Fruit fly (Drosophila melanogaster) whole organism, embryonic: Measurements from ENCODE around the gene CG10874.

ENCODE experiments used
- Antp ChIP-seq: fragments of 200-800 bp; sonication (Bioruptor generic); optimal IDR thresholded peaks from 3 replicates; lab custom pipeline; 2016; ENCODE audit warnings: missing biosample characterization, missing genetic modification characterization
- Awh ChIP-seq: fragments of 200-800 bp; sonication (Bioruptor generic); IDR thresholded peaks from 2 replicates; pipeline ENCODE4, ENCODE4 v1.3.6; 2022; ENCODE audit warnings: missing biosample characterization, missing genetic modification characterization
- BtbVII ChIP-seq: fragments of 200-800 bp; sonication (Bioruptor generic); optimal IDR thresholded peaks from 3 replicates; lab custom pipeline; 2017; ENCODE audit warnings: missing biosample characterization, mild to moderate bottlenecking, missing genetic modification characterization
- CG11093 ChIP-seq: fragments of 200-800 bp; sonication (Bioruptor generic); IDR thresholded peaks from 3 replicates; pipeline ENCODE4 v1.3.6; 2022; ENCODE audit warnings: missing biosample characterization, missing genetic modification characterization
- CG12236 ChIP-seq: fragments of 200-800 bp; sonication (Bioruptor generic); optimal IDR thresholded peaks from 2 replicates; lab custom pipeline; 2016; ENCODE audit warnings: missing biosample characterization, missing genetic modification characterization
- CG13775 ChIP-seq: fragments of 200-800 bp; sonication (Bioruptor generic); optimal IDR thresholded peaks from 3 replicates; lab custom pipeline; 2017; ENCODE audit warnings: missing biosample characterization, mild to moderate bottlenecking, missing genetic modification characterization
- CG13894 ChIP-seq: fragments of 200-800 bp; sonication (Bioruptor generic); optimal IDR thresholded peaks from 3 replicates; lab custom pipeline; 2018; ENCODE audit warnings: missing biosample characterization, mild to moderate bottlenecking, missing genetic modification characterization, moderate library complexity
- CG18011 ChIP-seq: fragments of 200-800 bp; sonication (Bioruptor generic); optimal IDR thresholded peaks from 2 replicates; lab custom pipeline; 2017; ENCODE audit warnings: missing biosample characterization, missing genetic modification characterization, mild to moderate bottlenecking, moderate library complexity, missing genotype
- CG2875 ChIP-seq: fragments of 200-800 bp; sonication (Bioruptor generic); optimal IDR thresholded peaks from 2 replicates; lab custom pipeline; 2017; ENCODE audit warnings: missing biosample characterization, mild to moderate bottlenecking, missing genetic modification characterization, missing genetic modification reagents
- CG3995 ChIP-seq: fragments of 200-800 bp; sonication (Bioruptor generic); optimal IDR thresholded peaks from 3 replicates; lab custom pipeline; 2016; ENCODE audit warnings: missing biosample characterization, missing genetic modification characterization
- CG4328 ChIP-seq: fragments of 200-800 bp; sonication (Bioruptor generic); optimal IDR thresholded peaks from 3 replicates; lab custom pipeline; 2017; ENCODE audit warnings: missing biosample characterization, missing genetic modification reagents, missing genetic modification characterization
- CG7271 ChIP-seq: fragments of 200-800 bp; sonication (Bioruptor generic); optimal IDR thresholded peaks from 2 replicates; lab custom pipeline; 2018; ENCODE audit warnings: missing biosample characterization, mild to moderate bottlenecking, missing genetic modification characterization, moderate library complexity
- CG9215 ChIP-seq: fragments of 200-800 bp; sonication (Bioruptor generic); IDR thresholded peaks from 2 replicates; pipeline ENCODE4 v1.3.6; 2022; ENCODE audit warnings: missing biosample characterization, missing genetic modification characterization
- CG9932 ChIP-seq: fragments of 200-800 bp; sonication (Bioruptor generic); IDR thresholded peaks from 2 replicates; pipeline ENCODE4 v1.3.6; 2022; ENCODE audit warnings: missing biosample characterization, missing genetic modification characterization
- CTCF ChIP-seq: fragments of 200-800 bp; sonication (Bioruptor generic); optimal IDR thresholded peaks from 2 replicates; lab custom pipeline; 2017; ENCODE audit warnings: missing biosample characterization, mild to moderate bottlenecking, missing genetic modification characterization, moderate library complexity
- CkIIα-i1 ChIP-seq: fragments of 200-800 bp; sonication (Bioruptor generic); IDR thresholded peaks from 2 replicates; pipeline ENCODE4 v1.3.6; 2022; ENCODE audit warnings: missing biosample characterization, missing genetic modification characterization
- Dll ChIP-seq: fragments of 200-800 bp; sonication (Bioruptor generic); IDR thresholded peaks from 4 replicates; pipeline ENCODE4 v1.3.6; 2022; ENCODE audit warnings: missing biosample characterization, missing genetic modification characterization; ENCODE audit not compliant: partially characterized antibody
- Dp ChIP-seq: fragments of 200-800 bp; sonication (Bioruptor generic); optimal IDR thresholded peaks from 2 replicates; lab custom pipeline; 2018; ENCODE audit warnings: missing biosample characterization, mild to moderate bottlenecking, missing genetic modification characterization, moderate library complexity
- Dref ChIP-seq: fragments of 200-800 bp; sonication (Bioruptor generic); IDR thresholded peaks from 2 replicates; pipeline ENCODE4 v1.3.6; 2022; ENCODE audit warnings: missing biosample characterization, missing genetic modification characterization
- Gsc ChIP-seq: fragments of 200-800 bp; sonication (Bioruptor generic); IDR thresholded peaks from 2 replicates; pipeline ENCODE4 v1.3.6; 2022; ENCODE audit warnings: missing biosample characterization, missing genetic modification characterization
- H15 ChIP-seq: fragments of 200-800 bp; sonication (Bioruptor generic); IDR thresholded peaks from 3 replicates; pipeline ENCODE4 v1.3.6; 2022; ENCODE audit warnings: missing biosample characterization, missing genetic modification characterization
- H2.0 ChIP-seq: fragments of 200-800 bp; sonication (Bioruptor generic); IDR thresholded peaks from 2 replicates; pipeline ENCODE4 v1.3.6; 2022; ENCODE audit warnings: missing biosample characterization, missing genetic modification characterization
- HLH54F ChIP-seq: fragments of 200-800 bp; sonication (Bioruptor generic); optimal IDR thresholded peaks from 3 replicates; lab custom pipeline; 2016; ENCODE audit warnings: missing biosample characterization, missing genetic modification characterization
- Hey ChIP-seq: fragments of 200-800 bp; sonication (Bioruptor generic); optimal IDR thresholded peaks from 3 replicates; lab custom pipeline; 2018; ENCODE audit warnings: missing biosample characterization, mild to moderate bottlenecking, missing genetic modification characterization
- Hr3 ChIP-seq: fragments of 200-800 bp; sonication (Bioruptor generic); optimal IDR thresholded peaks from 3 replicates; lab custom pipeline; 2016; ENCODE audit warnings: missing biosample characterization, missing genetic modification characterization
- Kr ChIP-seq: fragments of 200-800 bp; sonication (Bioruptor generic); optimal IDR thresholded peaks from 2 replicates; lab custom pipeline; 2017; ENCODE audit warnings: missing biosample characterization, mild to moderate bottlenecking, missing genetic modification characterization
- Mad ChIP-seq: fragments of 200-800 bp; sonication (Bioruptor generic); optimal IDR thresholded peaks from 2 replicates; lab custom pipeline; 2016; ENCODE audit warnings: missing biosample characterization, missing genetic modification characterization
- Neu2 ChIP-seq: fragments of 200-800 bp; sonication (Bioruptor generic); optimal IDR thresholded peaks from 3 replicates; lab custom pipeline; 2016; ENCODE audit warnings: missing biosample characterization, missing genetic modification characterization, borderline replicate concordance
- Scr ChIP-seq: fragments of 200-800 bp; sonication (Bioruptor generic); IDR thresholded peaks from 2 replicates; pipeline ENCODE4 v1.3.6; 2022; ENCODE audit warnings: missing biosample characterization, missing genetic modification characterization; ENCODE audit not compliant: partially characterized antibody
- Sry-β ChIP-seq: fragments of 200-800 bp; sonication (Bioruptor generic); optimal IDR thresholded peaks from 2 replicates; lab custom pipeline; 2018; ENCODE audit warnings: missing biosample characterization, mild to moderate bottlenecking, missing genetic modification characterization, moderate library complexity
- Sry-δ ChIP-seq: fragments of 200-800 bp; sonication (Bioruptor generic); optimal IDR thresholded peaks from 2 replicates; lab custom pipeline; 2016; ENCODE audit warnings: missing biosample characterization, missing genetic modification characterization
- Usf ChIP-seq: fragments of 200-800 bp; sonication (Bioruptor generic); optimal IDR thresholded peaks from 2 replicates; lab custom pipeline; 2017; ENCODE audit warnings: missing genotype, missing biosample characterization, missing genetic modification characterization
- bigmax ChIP-seq: fragments of 200-800 bp; sonication (Bioruptor generic); optimal IDR thresholded peaks from 2 replicates; lab custom pipeline; 2018; ENCODE audit warnings: missing biosample characterization, mild to moderate bottlenecking, missing genetic modification characterization
- btn ChIP-seq: fragments of 200-800 bp; sonication (Bioruptor generic); optimal IDR thresholded peaks from 2 replicates; lab custom pipeline; 2016; ENCODE audit warnings: missing biosample characterization, missing genetic modification characterization
- chn ChIP-seq: fragments of 200-800 bp; sonication (Bioruptor generic); optimal IDR thresholded peaks from 2 replicates; lab custom pipeline; 2016; ENCODE audit warnings: missing biosample characterization, missing genetic modification characterization
- ci ChIP-seq: fragments of 200-800 bp; sonication (Bioruptor generic); IDR thresholded peaks from 3 replicates; pipeline ENCODE4 v1.3.6; 2022; ENCODE audit warnings: missing biosample characterization, missing genetic modification characterization
- corto ChIP-seq: fragments of 200-800 bp; sonication (Bioruptor generic); optimal IDR thresholded peaks from 2 replicates; lab custom pipeline; 2016; ENCODE audit warnings: missing biosample characterization, mild to moderate bottlenecking, missing genetic modification characterization, moderate library complexity
- croc ChIP-seq: fragments of 200-800 bp; sonication (Bioruptor generic); conservative IDR thresholded peaks from 3 replicates; pipeline ENCODE4 v1.3.6; 2022; ENCODE audit warnings: missing biosample characterization, missing genetic modification characterization
- dm ChIP-seq: fragments of 200-800 bp; sonication (Bioruptor generic); optimal IDR thresholded peaks from 3 replicates; lab custom pipeline; 2016; ENCODE audit warnings: missing biosample characterization, missing genetic modification characterization
- emc ChIP-seq: fragments of 200-800 bp; sonication (Bioruptor generic); optimal IDR thresholded peaks from 2 replicates; lab custom pipeline; 2016; ENCODE audit warnings: missing biosample characterization, missing genetic modification characterization
- eyg ChIP-seq: fragments of 200-800 bp; sonication (Bioruptor generic); optimal IDR thresholded peaks from 3 replicates; lab custom pipeline; 2016; ENCODE audit warnings: missing biosample characterization, missing genetic modification characterization
- grau ChIP-seq: fragments of 200-800 bp; optimal IDR thresholded peaks from 3 replicates; lab custom pipeline; 2019; ENCODE audit warnings: missing biosample characterization, mild to moderate bottlenecking, missing genetic modification characterization, moderate library complexity
- gsb-n ChIP-seq: fragments of 200-800 bp; sonication (Bioruptor generic); optimal IDR thresholded peaks from 3 replicates; lab custom pipeline; 2018; ENCODE audit warnings: missing biosample characterization, mild to moderate bottlenecking, missing genetic modification characterization
- gt ChIP-seq: fragments of 200-800 bp; sonication (Bioruptor generic); IDR thresholded peaks from 2 replicates; pipeline ENCODE4 v1.3.6; 2022; ENCODE audit warnings: missing biosample characterization, missing genetic modification characterization
- ind ChIP-seq: fragments of 200-800 bp; sonication (Bioruptor generic); optimal IDR thresholded peaks from 3 replicates; lab custom pipeline; 2016; ENCODE audit warnings: missing biosample characterization, missing genetic modification characterization
- lmd ChIP-seq: fragments of 200-800 bp; sonication (Bioruptor generic); IDR thresholded peaks from 2 replicates; pipeline ENCODE4 v1.3.6; 2022; ENCODE audit warnings: missing biosample characterization, missing genetic modification characterization
- org-1 ChIP-seq: fragments of 200-800 bp; sonication (Bioruptor generic); optimal IDR thresholded peaks from 2 replicates; lab custom pipeline; 2017; ENCODE audit warnings: missing biosample characterization, missing genetic modification characterization
- otp ChIP-seq: fragments of 200-800 bp; sonication (Bioruptor generic); IDR thresholded peaks from 3 replicates; pipeline ENCODE4, ENCODE4 v1.3.6; 2022; ENCODE audit warnings: missing biosample characterization, missing genetic modification characterization
- schlank ChIP-seq: fragments of 200-800 bp; sonication (Bioruptor generic); optimal IDR thresholded peaks from 2 replicates; lab custom pipeline; 2018; ENCODE audit warnings: missing biosample characterization, mild to moderate bottlenecking, missing genetic modification characterization
- slp2 ChIP-seq: fragments of 200-800 bp; sonication (Bioruptor generic); optimal IDR thresholded peaks from 2 replicates; lab custom pipeline; 2016; ENCODE audit warnings: missing biosample characterization, missing genetic modification characterization
- sqz ChIP-seq: fragments of 200-800 bp; sonication (Bioruptor generic); optimal IDR thresholded peaks from 3 replicates; lab custom pipeline; 2018; ENCODE audit warnings: missing biosample characterization, mild to moderate bottlenecking, missing genetic modification characterization
- sr ChIP-seq: fragments of 200-800 bp; sonication (Bioruptor generic); IDR thresholded peaks from 3 replicates; pipeline ENCODE4 v1.3.6; 2022; ENCODE audit warnings: missing biosample characterization, missing genetic modification characterization
- ssp ChIP-seq: fragments of 200-800 bp; sonication (Bioruptor generic); IDR thresholded peaks from 2 replicates; pipeline ENCODE4 v1.3.6; 2022; ENCODE audit warnings: missing biosample characterization, missing genetic modification characterization

CG10874 gene

dm6 chr2L:2180120-2180539 lies 12.1 kb downstream of the CG10874 start (continued):
- TF ChIP-seq Awh (GFP tag; lab: Robert Waterston, UW), result peak; percentile 88
- peak; percentile 88 for TF ChIP-seq croc
- TF ChIP-seq gsb-n (tag; lab: Kevin White, UChicago), result peak; percentile 93
- TF ChIP-seq Neu2 (GFP tag; lab: Kevin White, UChicago), result no peak
- peak; percentile 42 for TF ChIP-seq schlank (tag; lab: Kevin White, UChicago)
- peak; percentile 87 for TF ChIP-seq sr (GFP tag; lab: Robert Waterston, UW)
- TF ChIP-seq Kr (GFP tag; lab: Kevin White, UChicago), result no peak
- peak; percentile 83 for TF ChIP-seq Hr3 (GFP tag; lab: Kevin White, UChicago)
- TF ChIP-seq CG4328 (GFP tag; lab: Kevin White, UChicago), result peak; percentile 55
- peak; percentile 97 for TF ChIP-seq ci (GFP tag; lab: Robert Waterston, UW)
- TF ChIP-seq chn, result peak; percentile 79
- peak; percentile 47 for TF ChIP-seq Usf (GFP tag; lab: Kevin White, UChicago)
- TF ChIP-seq CG11093 (GFP tag; lab: Robert Waterston, UW), result peak; percentile 84
- TF ChIP-seq Dref (GFP tag; lab: Robert Waterston, UW), result no peak
- peak; percentile 66 for TF ChIP-seq CG9215 (GFP tag; lab: Robert Waterston, UW)
- TF ChIP-seq Hey (tag; lab: Kevin White, UChicago), result no peak
- peak; percentile 84 for TF ChIP-seq sqz (GFP tag; lab: Kevin White, UChicago)
- peak; percentile 24 for TF ChIP-seq CG13894
- TF ChIP-seq CG13775 (GFP tag; lab: Kevin White, UChicago), result peak; percentile 77
- TF ChIP-seq CG18011 (GFP tag; lab: Kevin White, UChicago), result peak; percentile 64
- peak; percentile 71 for TF ChIP-seq CG7271 (tag; lab: Kevin White, UChicago)
- TF ChIP-seq ssp, result peak; percentile 76
- TF ChIP-seq grau (tag; lab: Kevin White, UChicago), result peak; percentile 90
- peak; percentile 58 for TF ChIP-seq dm (GFP tag; lab: Kevin White, UChicago)
- TF ChIP-seq Gsc (GFP tag; lab: Robert Waterston, UW), result no peak; the same call in 1 of the 2 replicates
- TF ChIP-seq bigmax (GFP tag; lab: Kevin White, UChicago), result no peak
- TF ChIP-seq BtbVII (GFP tag; lab: Kevin White, UChicago), result peak; percentile 82
- TF ChIP-seq gt, result peak; percentile 67
- peak; percentile 87 for TF ChIP-seq H2.0
- TF ChIP-seq CG12236 (GFP tag; lab: Kevin White, UChicago), result peak; percentile 44
- peak; percentile 62 for TF ChIP-seq CkIIα-i1 (GFP tag; lab: Robert Waterston, UW)
- peak; percentile 59 for TF ChIP-seq CTCF (GFP tag; lab: Kevin White, UChicago)
- TF ChIP-seq ind (GFP tag; lab: Kevin White, UChicago), result peak; percentile 83
- TF ChIP-seq org-1 (GFP tag; lab: Kevin White, UChicago), result peak; percentile 76
- TF ChIP-seq Sry-β (GFP tag; lab: Kevin White, UChicago), result peak; percentile 18
- no peak for TF ChIP-seq Dp (GFP tag; lab: Kevin White, UChicago)
- TF ChIP-seq corto (GFP tag; lab: Kevin White, UChicago), result no peak
- peak; percentile 67 for TF ChIP-seq eyg
- peak; percentile 71 for TF ChIP-seq slp2
- no peak for TF ChIP-seq CG3995 (GFP tag; lab: Kevin White, UChicago)
- TF ChIP-seq CG2875 (GFP tag; lab: Kevin White, UChicago), result peak; percentile 91
- no peak for TF ChIP-seq Dll
- TF ChIP-seq Antp (GFP tag; lab: Kevin White, UChicago), result peak; percentile 68
- TF ChIP-seq HLH54F (GFP tag; lab: Kevin White, UChicago), result peak; percentile 52
- TF ChIP-seq Sry-δ (GFP tag; lab: Kevin White, UChicago), result peak; percentile 35
- TF ChIP-seq Mad (GFP tag; lab: Kevin White, UChicago), result peak; percentile 84
- TF ChIP-seq H15, result peak; percentile 88
- peak; percentile 17 for TF ChIP-seq emc (GFP tag; lab: Kevin White, UChicago)
- TF ChIP-seq btn (GFP tag; lab: Kevin White, UChicago), result peak; percentile 75
- peak; percentile 92 for TF ChIP-seq otp (GFP tag; lab: Robert Waterston, UW)
- peak; percentile 73 for TF ChIP-seq CG9932 (GFP tag; lab: Robert Waterston, UW)
- peak; percentile 91 for TF ChIP-seq lmd
- TF ChIP-seq Scr, result no peak
